Worm (Caenorhabditis elegans) whole organism, early embryonic: ENCODE measurements around the gene egas-2.

Experiments
- B0310.2 ChIP-seq: sonication (generic microtip); optimal IDR thresholded peaks from 2 replicates; lab custom pipeline; 2016; ENCODE audit warnings: mild to moderate bottlenecking, missing genetic modification characterization, missing compliant biosample characterization
- F13C5.2 ChIP-seq: sonication (generic microtip); optimal IDR thresholded peaks from 2 replicates; lab custom pipeline; 2017; ENCODE audit warnings: mild to moderate bottlenecking, missing genetic modification characterization, inconsistent platforms, missing compliant biosample characterization
- aly-1 ChIP-seq: sonication (generic microtip); optimal IDR thresholded peaks from 2 replicates; lab custom pipeline; 2016; ENCODE audit warnings: missing genetic modification characterization, missing compliant biosample characterization
- ama-1 ChIP-seq: fragments of 150-350 bp; optimal IDR thresholded peaks from 2 replicates; lab custom pipeline; 2014
- ceh-13 ChIP-seq: fragments of 200-800 bp; sonication (Bioruptor generic); optimal IDR thresholded peaks from 2 replicates; lab custom pipeline; 2018; ENCODE audit warnings: mild to moderate bottlenecking, missing genetic modification characterization, missing compliant biosample characterization
- ceh-36 ChIP-seq: sonication (generic microtip); optimal IDR thresholded peaks from 2 replicates; lab custom pipeline; 2016; ENCODE audit warnings: missing genetic modification characterization, inconsistent platforms, missing compliant biosample characterization
- ets-7 ChIP-seq: sonication (generic microtip); optimal IDR thresholded peaks from 2 replicates; lab custom pipeline; 2016; ENCODE audit warnings: missing genotype, missing genetic modification characterization, missing compliant biosample characterization
- flt-1 ChIP-seq: fragments of 200-800 bp; sonication (Bioruptor generic); IDR thresholded peaks from 2 replicates; pipeline ENCODE4 v1.3.6; 2022; ENCODE audit warnings: missing genetic modification characterization, missing compliant biosample characterization
- hmbx-1 ChIP-seq: sonication (generic microtip); optimal IDR thresholded peaks from 2 replicates; lab custom pipeline; 2016; ENCODE audit warnings: mild to moderate bottlenecking, missing genetic modification characterization, missing compliant biosample characterization
- hmg-4 ChIP-seq: fragments of 200-800 bp; sonication (Bioruptor generic); optimal IDR thresholded peaks from 2 replicates; lab custom pipeline; 2018; ENCODE audit warnings: mild to moderate bottlenecking, missing genetic modification characterization, missing compliant biosample characterization
- hnd-1 ChIP-seq: sonication (generic microtip); optimal IDR thresholded peaks from 2 replicates; lab custom pipeline; 2016; ENCODE audit warnings: missing genetic modification characterization, missing compliant biosample characterization
- pes-1 ChIP-seq: fragments of 200-800 bp; sonication (Bioruptor generic); IDR thresholded peaks from 2 replicates; pipeline ENCODE4 v1.3.6; 2022; ENCODE audit warnings: missing genetic modification reagents, missing genetic modification characterization, missing compliant biosample characterization
- scrt-1 ChIP-seq: fragments of 200-800 bp; sonication (Bioruptor generic); IDR thresholded peaks from 2 replicates; pipeline ENCODE4 v1.3.6; 2022; ENCODE audit warnings: missing genetic modification characterization, missing compliant biosample characterization
- sea-1 ChIP-seq: fragments of 200-800 bp; sonication (Bioruptor generic); conservative IDR thresholded peaks from 2 replicates; pipeline ENCODE4 v1.3.6; 2022; ENCODE audit warnings: missing genetic modification characterization, missing compliant biosample characterization
- tbx-11 ChIP-seq: fragments of 200-800 bp; sonication (Bioruptor generic); IDR thresholded peaks from 2 replicates; pipeline ENCODE4 v1.3.6; 2022; ENCODE audit warnings: missing genetic modification characterization, missing compliant biosample characterization
- tbx-37 ChIP-seq: fragments of 200-800 bp; sonication (Bioruptor generic); conservative IDR thresholded peaks from 2 replicates; pipeline ENCODE4 v1.3.6; 2022; ENCODE audit warnings: missing genetic modification reagents, missing genetic modification characterization, missing compliant biosample characterization
- tra-4 ChIP-seq: sonication (generic microtip); optimal IDR thresholded peaks from 2 replicates; lab custom pipeline; 2017; ENCODE audit warnings: missing genetic modification characterization, missing compliant biosample characterization

Gene egas-2

DNA sequence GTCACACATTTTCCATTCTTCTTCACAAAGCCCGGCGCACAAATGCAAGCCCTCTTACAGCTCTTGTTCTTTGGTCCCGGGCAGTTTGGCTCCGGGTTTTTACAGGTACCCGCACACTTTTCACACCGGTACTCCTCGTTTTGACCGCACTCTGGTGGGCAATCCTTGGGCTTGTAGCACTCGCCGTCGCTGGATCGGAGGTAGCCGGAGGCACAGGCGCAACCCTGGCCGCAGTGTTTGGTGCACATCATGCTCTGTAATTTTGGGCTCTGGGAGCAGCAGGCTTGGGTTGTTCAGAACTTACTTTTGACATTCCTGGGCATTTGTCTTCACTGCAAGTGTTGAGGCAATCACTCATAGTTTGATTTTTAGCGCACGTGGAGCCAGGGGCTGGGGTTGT lies 7.2 kb downstream of the egas-2 start:
- TF ChIP-seq tbx-11 (GFP tag; lab: Robert Waterston, UW) (no peak), tbx-37 (GFP tag; lab: Robert Waterston, UW) (no peak), flt-1 (GFP tag; lab: Robert Waterston, UW) (no peak), ama-1 (lab: Kevin White, UChicago) (no peak), sea-1 (GFP tag; lab: Robert Waterston, UW) (no peak), scrt-1 (GFP tag; lab: Robert Waterston, UW) (no peak), pes-1 (GFP tag; lab: Robert Waterston, UW) (no peak), F13C5.2 (tag; lab: Kevin White, UChicago) (no peak), aly-1 (no peak)

DNA sequence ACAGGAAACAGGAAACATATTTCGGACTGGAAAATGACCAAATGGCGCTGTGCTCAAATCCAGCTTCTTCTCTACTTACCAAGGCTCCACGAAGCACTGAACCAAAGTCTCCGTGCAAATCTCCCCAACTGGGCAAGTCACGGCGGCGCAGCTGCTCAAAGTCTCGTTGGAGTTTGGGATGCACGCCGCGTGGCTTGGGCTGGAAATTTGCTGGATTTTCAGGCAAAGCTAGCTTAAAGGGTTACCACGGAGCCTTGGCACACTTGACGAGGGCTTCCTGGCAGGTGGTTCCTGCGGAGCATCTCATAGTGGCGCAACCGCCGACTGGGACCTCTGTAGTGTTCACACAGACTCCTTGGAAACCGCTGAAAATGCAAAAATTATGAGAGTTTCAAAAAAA lies 8.8 kb downstream of the egas-2 start:
- TF ChIP-seq pes-1 (GFP tag; lab: Robert Waterston, UW), result no peak
- no peak for TF ChIP-seq B0310.2
- no peak for TF ChIP-seq F13C5.2 (tag; lab: Kevin White, UChicago)
- no peak for TF ChIP-seq hnd-1 (tag; lab: Kevin White, UChicago)
- TF ChIP-seq ceh-13, result no peak
- TF ChIP-seq tbx-11 (GFP tag; lab: Robert Waterston, UW), result no peak
- no peak for TF ChIP-seq aly-1
- TF ChIP-seq tbx-37 (GFP tag; lab: Robert Waterston, UW), result no peak
- no peak for TF ChIP-seq scrt-1 (GFP tag; lab: Robert Waterston, UW)
- TF ChIP-seq hmbx-1 (tag; lab: Kevin White, UChicago), result no peak
- no peak for TF ChIP-seq ceh-36 (tag; lab: Kevin White, UChicago)
- TF ChIP-seq sea-1 (GFP tag; lab: Robert Waterston, UW), result no peak
- TF ChIP-seq hmg-4 (GFP tag; lab: Kevin White, UChicago), result no peak
- TF ChIP-seq flt-1 (GFP tag; lab: Robert Waterston, UW), result no peak
- TF ChIP-seq ama-1 (lab: Kevin White, UChicago), result no peak
- no peak for TF ChIP-seq ets-7 (tag; lab: Kevin White, UChicago)
- no peak for TF ChIP-seq tra-4 (tag; lab: Kevin White, UChicago)

DNA sequence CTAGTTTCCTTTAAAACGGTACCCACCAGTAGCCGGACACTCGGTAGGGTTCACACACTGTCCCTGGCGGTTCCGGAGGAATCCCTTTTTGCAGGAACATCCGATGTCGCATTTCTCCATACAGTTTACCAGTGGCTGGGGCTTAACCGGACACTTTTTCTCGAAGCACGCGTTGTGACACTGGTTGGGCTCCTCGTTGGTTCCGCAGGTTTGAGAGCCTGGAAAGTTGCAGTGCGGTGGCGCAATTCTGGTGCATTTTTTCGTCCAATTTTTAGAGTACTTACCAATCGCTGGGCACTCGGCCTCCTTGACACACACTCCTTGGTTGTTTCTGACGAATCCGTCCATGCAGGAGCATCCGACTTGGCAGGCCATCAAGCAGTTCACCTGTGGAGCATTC lies 12.2 kb downstream of the egas-2 start:
- TF ChIP-seq ama-1 (lab: Kevin White, UChicago) (no peak), B0310.2 (no peak), flt-1 (GFP tag; lab: Robert Waterston, UW) (no peak), ets-7 (tag; lab: Kevin White, UChicago) (no peak), aly-1 (no peak), pes-1 (GFP tag; lab: Robert Waterston, UW) (no peak), scrt-1 (GFP tag; lab: Robert Waterston, UW) (no peak), ceh-13 (no peak), sea-1 (GFP tag; lab: Robert Waterston, UW) (no peak), ceh-36 (tag; lab: Kevin White, UChicago) (no peak), hnd-1 (tag; lab: Kevin White, UChicago) (no peak), tra-4 (tag; lab: Kevin White, UChicago) (no peak)

DNA sequence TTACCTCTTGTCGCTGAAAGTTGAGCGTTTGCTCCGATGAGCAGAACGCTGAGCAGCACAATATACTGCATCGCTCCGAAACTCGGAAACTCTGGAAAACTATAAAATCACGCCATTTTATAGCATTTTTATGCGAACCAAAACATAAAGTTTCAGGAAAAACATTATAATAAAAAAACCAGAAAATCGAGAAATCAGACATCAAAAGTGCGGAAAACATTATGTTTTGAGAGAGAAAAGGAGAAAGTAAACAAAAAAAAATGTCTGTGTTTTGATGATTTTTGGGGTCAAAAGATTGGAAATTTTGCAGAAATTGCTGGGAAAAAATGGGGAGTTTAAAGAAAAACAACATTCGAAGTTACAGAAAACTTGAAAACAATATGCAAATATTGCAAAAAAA lies 13.9 kb downstream of the egas-2 start, which contains the start of gene Y69H2.3:
Y69H2.3 (minus strand) TSS at position 101 of the 400 bp plus-strand sequence.
- TF ChIP-seq hmg-4 (GFP tag; lab: Kevin White, UChicago), result no peak

DNA sequence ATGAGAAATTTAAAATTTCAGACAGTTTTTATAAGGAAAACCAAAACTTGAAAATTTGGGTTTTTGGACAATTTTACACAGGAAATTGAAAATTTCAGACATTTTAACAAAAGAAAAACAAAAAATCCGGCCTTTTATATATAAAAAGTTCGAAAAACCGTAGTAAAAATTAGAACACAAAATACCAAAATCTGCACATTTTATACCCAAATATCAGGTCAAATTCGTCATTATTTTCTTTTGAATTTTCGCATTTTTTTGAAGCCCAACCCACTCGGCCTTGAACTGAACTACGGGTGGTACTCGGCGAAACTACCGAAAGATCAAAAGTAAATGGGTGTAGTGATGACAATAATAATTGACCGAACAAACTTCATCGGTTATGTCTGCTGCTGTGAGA lies 17.0 kb downstream of the egas-2 start:
- TF ChIP-seq tbx-11 (GFP tag; lab: Robert Waterston, UW) (no peak), scrt-1 (GFP tag; lab: Robert Waterston, UW) (no peak), hmg-4 (GFP tag; lab: Kevin White, UChicago) (no peak), pes-1 (GFP tag; lab: Robert Waterston, UW) (no peak), tra-4 (tag; lab: Kevin White, UChicago) (no peak), flt-1 (GFP tag; lab: Robert Waterston, UW) (no peak), sea-1 (GFP tag; lab: Robert Waterston, UW) (no peak), B0310.2 (no peak)

DNA sequence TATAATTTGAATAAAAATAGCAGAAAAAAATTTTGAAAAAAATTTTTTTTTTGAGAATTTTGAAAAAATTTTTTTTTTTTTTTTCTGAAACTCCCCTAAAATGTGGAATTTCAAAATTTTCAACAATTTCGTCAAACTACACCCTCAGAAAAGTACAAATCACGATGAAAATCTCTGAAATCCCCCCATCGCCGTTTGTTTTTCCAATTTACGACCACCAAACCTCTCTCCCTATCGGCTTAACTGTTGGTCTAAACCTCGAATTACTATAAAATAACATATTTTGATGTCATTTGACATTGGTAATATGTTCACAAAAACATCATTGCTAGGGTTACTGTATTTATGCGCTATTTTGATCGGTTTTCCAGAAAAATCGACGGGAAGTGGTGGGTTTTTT lies 19.9 kb downstream of the egas-2 start, which contains the start of gene Y69H2.10:
Y69H2.10 (plus strand) TSS at position 301 of the 400 bp plus-strand sequence.
- TF ChIP-seq scrt-1 (GFP tag; lab: Robert Waterston, UW) (no peak), tbx-11 (GFP tag; lab: Robert Waterston, UW) (no peak), hmbx-1 (tag; lab: Kevin White, UChicago) (no peak), hmg-4 (GFP tag; lab: Kevin White, UChicago) (no peak)

DNA sequence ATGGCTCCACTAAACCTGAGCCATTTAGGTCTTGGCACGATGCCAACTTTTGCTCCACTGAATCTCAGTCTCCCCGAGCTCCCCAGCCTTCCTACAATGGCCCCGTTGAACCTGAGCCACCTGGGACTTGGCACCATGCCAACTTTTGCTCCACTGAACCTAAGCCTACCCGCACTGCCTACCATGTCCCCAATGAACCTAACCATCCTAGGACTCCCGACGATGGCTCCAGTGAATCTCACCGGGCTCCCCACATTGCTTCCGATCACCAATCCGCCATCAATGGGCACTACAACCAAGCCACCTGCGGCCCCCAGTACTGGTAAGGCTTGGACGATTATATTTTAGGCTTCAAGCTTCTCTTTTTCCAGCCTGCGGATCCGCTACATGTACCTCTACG lies 21.7 kb downstream of the egas-2 start:
- TF ChIP-seq ets-7 (tag; lab: Kevin White, UChicago), result no peak
- no peak for TF ChIP-seq ama-1 (lab: Kevin White, UChicago)
- TF ChIP-seq B0310.2, result no peak
- TF ChIP-seq flt-1 (GFP tag; lab: Robert Waterston, UW), result no peak
- peak; percentile 27 for TF ChIP-seq aly-1
- TF ChIP-seq pes-1 (GFP tag; lab: Robert Waterston, UW), result no peak

DNA sequence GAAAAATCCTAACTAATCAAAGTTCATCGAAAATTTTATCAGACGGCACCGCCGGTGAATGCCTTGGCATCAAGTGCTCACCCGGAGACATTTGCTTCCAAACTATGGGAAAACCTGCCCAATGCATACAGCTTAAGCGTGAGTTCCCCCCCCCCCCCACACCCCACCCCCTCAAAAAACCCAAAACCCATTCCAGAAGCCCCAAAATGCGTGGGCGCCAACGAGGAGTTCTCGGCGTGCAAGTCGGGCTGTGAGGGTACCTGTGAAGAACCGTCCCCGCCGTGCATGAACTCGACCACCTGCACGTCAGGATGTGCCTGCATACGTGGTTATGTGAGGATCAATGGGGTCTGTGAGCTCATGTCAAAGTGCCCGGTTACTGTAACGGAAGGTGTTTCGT lies 24.2 kb downstream of the egas-2 start:
- TF ChIP-seq flt-1 (GFP tag; lab: Robert Waterston, UW) (no peak), sea-1 (GFP tag; lab: Robert Waterston, UW) (no peak)
